Fruit fly (Drosophila melanogaster) whole organism, embryonic: ENCODE measurements around the gene usp.

Source experiments
- Aef1 ChIP-seq: fragments of 200-800 bp; sonication (Bioruptor generic); IDR thresholded peaks from 3 replicates; pipeline ENCODE4 v1.3.6; 2022; ENCODE audit warnings: missing biosample characterization, missing genetic modification characterization
- Blimp-1 ChIP-seq: fragments of 200-800 bp; sonication (Bioruptor generic); optimal IDR thresholded peaks from 3 replicates; lab custom pipeline; 2018; ENCODE audit warnings: missing biosample characterization, missing genetic modification characterization, mild to moderate bottlenecking, moderate library complexity, missing genetic modification reagents
- CG10274 ChIP-seq: fragments of 200-800 bp; sonication (Bioruptor generic); optimal IDR thresholded peaks from 3 replicates; lab custom pipeline; 2017; ENCODE audit warnings: missing biosample characterization, mild to moderate bottlenecking, missing genetic modification characterization
- CG10366 ChIP-seq: fragments of 200-800 bp; sonication (Bioruptor generic); IDR thresholded peaks from 2 replicates; pipeline ENCODE4 v1.3.6; 2022; ENCODE audit warnings: missing biosample characterization, missing genetic modification characterization
- CG11398 ChIP-seq: fragments of 200-800 bp; sonication (Bioruptor generic); optimal IDR thresholded peaks from 2 replicates; lab custom pipeline; 2016; ENCODE audit warnings: missing biosample characterization, missing genetic modification characterization
- CG12659 ChIP-seq: fragments of 200-800 bp; sonication (Bioruptor generic); optimal IDR thresholded peaks from 3 replicates; lab custom pipeline; 2017; ENCODE audit warnings: mild to moderate bottlenecking, missing biosample characterization, missing genetic modification reagents, missing genetic modification characterization
- CG14710 ChIP-seq: fragments of 200-800 bp; sonication (Bioruptor generic); optimal IDR thresholded peaks from 3 replicates; lab custom pipeline; 2019; ENCODE audit warnings: missing biosample characterization, mild to moderate bottlenecking, missing genetic modification characterization, moderate library complexity
- CG17802 ChIP-seq: fragments of 200-800 bp; sonication (Bioruptor generic); optimal IDR thresholded peaks from 2 replicates; lab custom pipeline; 2018; ENCODE audit warnings: missing biosample characterization, mild to moderate bottlenecking, missing genetic modification characterization, moderate library complexity
- CG30431 ChIP-seq: fragments of 200-800 bp; sonication (Bioruptor generic); optimal IDR thresholded peaks from 2 replicates; lab custom pipeline; 2017; ENCODE audit warnings: missing biosample characterization, missing genetic modification characterization
- CG3065 ChIP-seq: fragments of 200-800 bp; sonication (Bioruptor generic); optimal IDR thresholded peaks from 2 replicates; lab custom pipeline; 2016; ENCODE audit warnings: missing biosample characterization, missing genetic modification characterization
- CG32767 ChIP-seq: fragments of 200-800 bp; sonication (Bioruptor generic); IDR thresholded peaks from 2 replicates; pipeline ENCODE4 v1.3.6; 2022; ENCODE audit warnings: missing biosample characterization, missing genetic modification characterization
- CG32772 ChIP-seq: fragments of 200-800 bp; sonication (Bioruptor generic); IDR thresholded peaks from 2 replicates; pipeline ENCODE4 v1.3.6; 2022; ENCODE audit warnings: missing biosample characterization, missing genetic modification characterization
- CG4404 ChIP-seq: fragments of 200-800 bp; sonication (Bioruptor generic); IDR thresholded peaks from 2 replicates; pipeline ENCODE4 v1.3.6; 2022; ENCODE audit warnings: missing biosample characterization, missing genetic modification characterization
- CG4707 ChIP-seq: fragments of 200-800 bp; sonication (Bioruptor generic); optimal IDR thresholded peaks from 2 replicates; lab custom pipeline; 2018; ENCODE audit warnings: missing biosample characterization, mild to moderate bottlenecking, missing genetic modification characterization, moderate library complexity
- CG4820 ChIP-seq: fragments of 200-800 bp; sonication (Bioruptor generic); optimal IDR thresholded peaks from 3 replicates; lab custom pipeline; 2016; ENCODE audit warnings: missing biosample characterization, missing genetic modification characterization
- CG6254 ChIP-seq: fragments of 200-800 bp; sonication (Bioruptor generic); optimal IDR thresholded peaks from 3 replicates; lab custom pipeline; 2017; ENCODE audit warnings: mild to moderate bottlenecking, missing biosample characterization, missing genetic modification reagents, missing genetic modification characterization
- CG9727 ChIP-seq: fragments of 200-800 bp; sonication (Bioruptor generic); optimal IDR thresholded peaks from 3 replicates; lab custom pipeline; 2017; ENCODE audit warnings: missing biosample characterization, mild to moderate bottlenecking, missing genetic modification characterization
- CG9876 ChIP-seq: fragments of 200-800 bp; sonication (Bioruptor generic); optimal IDR thresholded peaks from 2 replicates; lab custom pipeline; 2016; ENCODE audit warnings: missing biosample characterization, missing genetic modification characterization
- CoRest ChIP-seq: fragments of 200-800 bp; sonication (Bioruptor generic); optimal IDR thresholded peaks from 3 replicates; lab custom pipeline; 2018; ENCODE audit warnings: missing biosample characterization, mild to moderate bottlenecking, missing genetic modification characterization, moderate library complexity
- CrebB ChIP-seq: fragments of 200-800 bp; sonication (Bioruptor generic); optimal IDR thresholded peaks from 3 replicates; lab custom pipeline; 2018; ENCODE audit warnings: missing biosample characterization, mild to moderate bottlenecking, missing genetic modification characterization
- D19A ChIP-seq: fragments of 200-800 bp; optimal IDR thresholded peaks from 3 replicates; lab custom pipeline; 2019; ENCODE audit warnings: missing biosample characterization, mild to moderate bottlenecking, missing genetic modification characterization, moderate library complexity
- Drgx ChIP-seq: fragments of 200-800 bp; sonication (Bioruptor generic); IDR thresholded peaks from 2 replicates; pipeline ENCODE4 v1.3.6; 2022; ENCODE audit warnings: missing biosample characterization, missing genetic modification characterization
- GATAe ChIP-seq: fragments of 200-800 bp; sonication (Bioruptor generic); conservative IDR thresholded peaks from 2 replicates; pipeline ENCODE4 v1.3.6; 2022; ENCODE audit warnings: missing biosample characterization, missing genetic modification characterization
- HmgD ChIP-seq: fragments of 200-800 bp; sonication (Bioruptor generic); optimal IDR thresholded peaks from 3 replicates; lab custom pipeline; 2016; ENCODE audit warnings: missing biosample characterization, missing genetic modification characterization
- Hr3 ChIP-seq: fragments of 200-800 bp; sonication (Bioruptor generic); optimal IDR thresholded peaks from 3 replicates; lab custom pipeline; 2016; ENCODE audit warnings: missing biosample characterization, missing genetic modification characterization
- Hr39 ChIP-seq: fragments of >200 bp; optimal IDR thresholded peaks from 2 replicates; lab custom pipeline; 2017
- Lpt ChIP-seq: fragments of >200 bp; optimal IDR thresholded peaks from 2 replicates; lab custom pipeline; 2018; ENCODE audit warnings: missing biosample characterization, missing genetic modification characterization
- Mrtf ChIP-seq: fragments of 200-800 bp; sonication (Bioruptor generic); IDR thresholded peaks from 3 replicates; pipeline ENCODE4 v1.3.6; 2022; ENCODE audit warnings: missing biosample characterization, missing genetic modification characterization
- Stat92E ChIP-seq, 3 experiments: fragments of >200 bp in 2 of 3; fragments of 200-800 bp in 1 of 3; sonication (Bioruptor generic) in 1 of 3; optimal IDR thresholded peaks; 2 replicates each; lab custom pipeline; 2017 to 2019; ENCODE audit warnings: missing biosample characterization in 3 of 3, missing genetic modification characterization in 3 of 3, mild to moderate bottlenecking in 1 of 3, moderate library complexity in 1 of 3
- TFAM ChIP-seq: fragments of 200-800 bp; sonication (Bioruptor generic); optimal IDR thresholded peaks from 2 replicates; lab custom pipeline; 2017; ENCODE audit warnings: missing biosample characterization, missing genetic modification characterization, inconsistent platforms
- Vsx1 ChIP-seq: fragments of 200-800 bp; sonication (Bioruptor generic); optimal IDR thresholded peaks from 2 replicates; lab custom pipeline; 2017; ENCODE audit warnings: missing biosample characterization, mild to moderate bottlenecking, missing genetic modification characterization, missing genetic modification reagents
- bcd ChIP-seq: fragments of 200-800 bp; sonication (Bioruptor generic); optimal IDR thresholded peaks from 2 replicates; lab custom pipeline; 2017; ENCODE audit warnings: missing biosample characterization, mild to moderate bottlenecking, missing genetic modification characterization
- btn ChIP-seq: fragments of 200-800 bp; sonication (Bioruptor generic); optimal IDR thresholded peaks from 2 replicates; lab custom pipeline; 2016; ENCODE audit warnings: missing biosample characterization, missing genetic modification characterization
- cas ChIP-seq: fragments of 200-800 bp; sonication (Bioruptor generic); IDR thresholded peaks from 2 replicates; pipeline ENCODE4 v1.3.6; 2022; ENCODE audit warnings: missing biosample characterization, missing genetic modification characterization
- caup ChIP-seq: fragments of 200-800 bp; sonication (Bioruptor generic); optimal IDR thresholded peaks from 3 replicates; lab custom pipeline; 2017; ENCODE audit warnings: missing biosample characterization, mild to moderate bottlenecking, missing genetic modification characterization, moderate library complexity; ENCODE audit not compliant: severe bottlenecking
- crc ChIP-seq: fragments of 200-800 bp; sonication (Bioruptor generic); optimal IDR thresholded peaks from 2 replicates; lab custom pipeline; 2016; ENCODE audit warnings: missing biosample characterization, missing genetic modification characterization
- eyg ChIP-seq: fragments of 200-800 bp; sonication (Bioruptor generic); optimal IDR thresholded peaks from 3 replicates; lab custom pipeline; 2016; ENCODE audit warnings: missing biosample characterization, missing genetic modification characterization
- fru ChIP-seq: fragments of >200 bp; optimal IDR thresholded peaks from 2 replicates; lab custom pipeline; 2017
- gce ChIP-seq: fragments of 200-800 bp; sonication (Bioruptor generic); IDR thresholded peaks from 3 replicates; pipeline ENCODE4 v1.3.6; 2022; ENCODE audit warnings: missing biosample characterization, missing genetic modification characterization
- klu ChIP-seq: fragments of 200-800 bp; sonication (Bioruptor generic); IDR thresholded peaks from 2 replicates; pipeline ENCODE4 v1.3.6; 2022; ENCODE audit warnings: missing biosample characterization, missing genetic modification characterization
- nau ChIP-seq: fragments of 200-800 bp; sonication (Bioruptor generic); optimal IDR thresholded peaks from 3 replicates; lab custom pipeline; 2017; ENCODE audit warnings: missing biosample characterization, mild to moderate bottlenecking, missing genetic modification characterization, missing genetic modification reagents
- pnt ChIP-seq: fragments of 200-800 bp; sonication (Bioruptor generic); optimal IDR thresholded peaks from 3 replicates; lab custom pipeline; 2016; ENCODE audit warnings: missing biosample characterization, missing genetic modification characterization
- pros ChIP-seq: fragments of 200-800 bp; sonication (Bioruptor generic); optimal IDR thresholded peaks from 3 replicates; lab custom pipeline; 2019; ENCODE audit warnings: missing biosample characterization, mild to moderate bottlenecking, missing genetic modification characterization, moderate library complexity
- sc ChIP-seq, 3 experiments: fragments of >200 bp in 2 of 3; fragments of 200-800 bp in 1 of 3; sonication (Bioruptor generic) in 1 of 3; optimal IDR thresholded peaks; 2 replicates in 2 of 3; 3 replicates in 1 of 3; lab custom pipeline; 2017; ENCODE audit warnings: mild to moderate bottlenecking in 1 of 3, missing biosample characterization in 1 of 3, missing genetic modification characterization in 1 of 3, missing genetic modification reagents in 1 of 3
- seq ChIP-seq: fragments of 200-800 bp; sonication (Bioruptor generic); IDR thresholded peaks from 2 replicates; pipeline ENCODE4 v1.3.6; 2022; ENCODE audit warnings: missing biosample characterization, missing genetic modification characterization
- shn ChIP-seq: fragments of 200-800 bp; sonication (Bioruptor generic); optimal IDR thresholded peaks from 3 replicates; lab custom pipeline; 2016; ENCODE audit warnings: missing biosample characterization, missing genetic modification characterization
- sim ChIP-seq: fragments of 200-800 bp; sonication (Bioruptor generic); IDR thresholded peaks from 2 replicates; pipeline ENCODE4 v1.3.6; 2022; ENCODE audit warnings: missing biosample characterization, missing genetic modification characterization
- sob ChIP-seq: fragments of 200-800 bp; sonication (Bioruptor generic); IDR thresholded peaks from 2 replicates; pipeline ENCODE4 v1.3.6; 2022; ENCODE audit warnings: missing biosample characterization, missing genetic modification characterization
- tap ChIP-seq: fragments of 200-800 bp; optimal IDR thresholded peaks from 3 replicates; lab custom pipeline; 2019; ENCODE audit warnings: missing biosample characterization, mild to moderate bottlenecking, missing genetic modification characterization, moderate library complexity
- tgo ChIP-seq: fragments of 200-800 bp; sonication (Bioruptor generic); IDR thresholded peaks from 3 replicates; pipeline ENCODE4 v1.3.6; 2022; ENCODE audit warnings: missing biosample characterization, missing genetic modification characterization
- tin ChIP-seq: fragments of 200-800 bp; sonication (Bioruptor generic); optimal IDR thresholded peaks from 3 replicates; lab custom pipeline; 2016; ENCODE audit warnings: missing biosample characterization, missing genetic modification characterization
- usp ChIP-seq: fragments of >200 bp; optimal IDR thresholded peaks from 2 replicates; lab custom pipeline; 2017; ENCODE audit warnings: missing biosample characterization, missing genetic modification characterization

The usp gene

dm6 chrX:2083109-2083508, 41.0 kb upstream of the usp start (continued):
- TF ChIP-seq CG30431 (GFP tag; lab: Kevin White, UChicago) (peak; percentile 23), btn (GFP tag; lab: Kevin White, UChicago) (no peak), CrebB (tag; lab: Kevin White, UChicago) (peak; percentile 56), TFAM (GFP tag; lab: Kevin White, UChicago) (no peak), CG6254 (GFP tag; lab: Kevin White, UChicago) (no peak), CG4820 (GFP tag; lab: Kevin White, UChicago) (no peak), nau (GFP tag; lab: Kevin White, UChicago) (no peak), Stat92E (GFP tag; optimal IDR thresholded peaks at IDR 0.05; lab: Kevin White, UChicago) (no peak), CG4404 (peak; percentile 49), Hr3 (no peak), Lpt (GFP tag; lab: Kevin White, UChicago) (no peak), D19A (tag; lab: Kevin White, UChicago) (no peak), sob (GFP tag; lab: Robert Waterston, UW) (peak; percentile 77), CG9876 (GFP tag; lab: Kevin White, UChicago) (no peak), tin (GFP tag; lab: Kevin White, UChicago) (peak; percentile 2), sim (GFP tag; lab: Robert Waterston, UW) (no peak), bcd (GFP tag; lab: Kevin White, UChicago) (peak; percentile 50), Aef1 (peak; percentile 53; the same call in 2 of the 3 replicates), Drgx (GFP tag; lab: Robert Waterston, UW) (peak; percentile 94), sc (optimal IDR thresholded peaks at IDR 0.05; lab: Kevin White, UChicago) (no peak), sc (GFP tag; optimal IDR thresholded peaks at IDR 0.05; lab: Kevin White, UChicago) (no peak), pros (GFP tag; lab: Kevin White, UChicago) (no peak), CG17802 (tag; lab: Kevin White, UChicago) (no peak), CG10366 (GFP tag; lab: Robert Waterston, UW) (peak; percentile 43), CG32772 (GFP tag; lab: Robert Waterston, UW) (no peak), CG4707 (peak; percentile 37), HmgD (GFP tag; lab: Kevin White, UChicago) (peak; percentile 36), caup (GFP tag; lab: Kevin White, UChicago) (peak; percentile 42), Hr39 (lab: Kevin White, UChicago) (no peak), Blimp-1 (no peak), Vsx1 (GFP tag; lab: Kevin White, UChicago) (no peak), CG32767 (no peak), CG12659 (peak; percentile 11), CG3065 (GFP tag; lab: Kevin White, UChicago) (no peak), shn (GFP tag; lab: Kevin White, UChicago) (no peak), cas (no peak), gce (no peak), CoRest (tag; lab: Kevin White, UChicago) (peak; percentile 51), GATAe (GFP tag; lab: Robert Waterston, UW) (no peak), seq (GFP tag; lab: Robert Waterston, UW) (0 out of 2 replicates have a peak, but pooled peaks have one; percentile 16), Mrtf (GFP tag; lab: Robert Waterston, UW) (peak; percentile 54; the same call in 1 of the 3 replicates), CG11398 (GFP tag; lab: Kevin White, UChicago) (no peak), crc (no peak), fru (no peak), klu (peak; percentile 54), usp (GFP tag; lab: Kevin White, UChicago) (no peak), pnt (GFP tag; lab: Kevin White, UChicago) (peak; percentile 15), tap (tag; lab: Kevin White, UChicago) (peak; percentile 22), CG9727 (GFP tag; lab: Kevin White, UChicago) (peak; percentile 29), CG10274 (GFP tag; lab: Kevin White, UChicago) (peak; percentile 27), tgo (GFP tag; lab: Robert Waterston, UW) (peak; percentile 41; the same call in 2 of the 3 replicates), eyg (GFP tag; lab: Kevin White, UChicago) (no peak), CG14710 (tag; lab: Kevin White, UChicago) (no peak)
